Worm (Caenorhabditis elegans): ENCODE results near the gene emb-8.
A peak's percentile ranks its signal among the peaks of the same experiment; 100 is the strongest.

Gene emb-8

ce11 chrIII:5234312-5234711 is 34.8 kb upstream of the emb-8 start, which contains the start of gene mrps-26:
Gene mrps-26 (plus strand): TSS chrIII:5234612.
- TF ChIP-seq ztf-4 (tag; optimal IDR thresholded peaks at IDR 0.05) = no peak
- TF ChIP-seq ceh-82 (tag; optimal IDR thresholded peaks at IDR 0.05) = no peak
- TF ChIP-seq unc-39 (tag; optimal IDR thresholded peaks at IDR 0.05) = no peak
- no peak for TF ChIP-seq nhr-43 (tag; optimal IDR thresholded peaks at IDR 0.05; ENCODE audit: poor library complexity, severe bottlenecking)

- TF ChIP-seq pha-4 (tag; optimal IDR thresholded peaks at IDR 0.05) (peak; percentile 68), ztf-11 (tag; optimal IDR thresholded peaks at IDR 0.05) (no peak)
These were observed 33.7 kb upstream of the emb-8 start for ce11 chrIII:5233140-5233539.

ce11 chrIII:5230415-5230814 is 30.9 kb upstream of the emb-8 start, which contains the start of gene prmt-5:
Gene prmt-5 (plus strand): TSS chrIII:5230555.
- TF ChIP-seq nhr-12 (tag; optimal IDR thresholded peaks at IDR 0.05) = no peak
- TF ChIP-seq R02D3.7 (tag; optimal IDR thresholded peaks at IDR 0.05) = no peak
- TF ChIP-seq ama-1 (optimal IDR thresholded peaks at IDR 0.05) = peak; percentile 90
- TF ChIP-seq egl-5 (tag; optimal IDR thresholded peaks at IDR 0.05) = no peak
- no peak for TF ChIP-seq fkh-10 (GFP tag; optimal IDR thresholded peaks at IDR 0.05)
- TF ChIP-seq ztf-4 (tag; optimal IDR thresholded peaks at IDR 0.05) = no peak
- TF ChIP-seq zag-1 (tag; optimal IDR thresholded peaks at IDR 0.05) = no peak
- no peak for TF ChIP-seq sea-2 (GFP tag; optimal IDR thresholded peaks at IDR 0.05)
- TF ChIP-seq elt-3 (tag; optimal IDR thresholded peaks at IDR 0.05) = peak in 1 of 3 experiments; percentile 13
- TF ChIP-seq nhr-25 (tag; optimal IDR thresholded peaks at IDR 0.05) = peak; percentile 30
- TF ChIP-seq egl-27 (tag; optimal IDR thresholded peaks at IDR 0.05) = no peak
- peak; percentile 35 for TF ChIP-seq nhr-23 (tag; optimal IDR thresholded peaks at IDR 0.05)
- no peak for TF ChIP-seq fkh-2 (tag; optimal IDR thresholded peaks at IDR 0.05)
- peak; percentile 18 for TF ChIP-seq pqm-1 (tag; optimal IDR thresholded peaks at IDR 0.05)
- TF ChIP-seq ceh-82 (tag; optimal IDR thresholded peaks at IDR 0.05) = no peak
- TF ChIP-seq nhr-28 (tag; optimal IDR thresholded peaks at IDR 0.05) = no peak
- no peak for TF ChIP-seq skn-1 (tag; optimal IDR thresholded peaks at IDR 0.05)
- no peak for TF ChIP-seq unc-39 (tag; optimal IDR thresholded peaks at IDR 0.05)
- TF ChIP-seq nhr-67 (tag; optimal IDR thresholded peaks at IDR 0.05) = no peak
- no peak for TF ChIP-seq mdl-1 (tag; optimal IDR thresholded peaks at IDR 0.05)
- no peak for TF ChIP-seq nhr-237 (tag; optimal IDR thresholded peaks at IDR 0.05)
- TF ChIP-seq hmg-11 (tag; optimal IDR thresholded peaks at IDR 0.05) = no peak
- no peak for TF ChIP-seq tbx-2 (tag; optimal IDR thresholded peaks at IDR 0.05)
- TF ChIP-seq fos-1 (tag; optimal IDR thresholded peaks at IDR 0.05) = no peak
- TF ChIP-seq aly-2 (tag; optimal IDR thresholded peaks at IDR 0.05) = peak; percentile 76
- TF ChIP-seq elt-1 (tag; optimal IDR thresholded peaks at IDR 0.05) = no peak
- TF ChIP-seq lsy-12 (tag; optimal IDR thresholded peaks at IDR 0.05) = peak; percentile 81
- no peak for TF ChIP-seq ztf-11 (tag; optimal IDR thresholded peaks at IDR 0.05)
- TF ChIP-seq nhr-76 (tag; optimal IDR thresholded peaks at IDR 0.05) = no peak
- TF ChIP-seq lin-39 (tag; optimal IDR thresholded peaks at IDR 0.05) = no peak
- TF ChIP-seq mml-1 (tag; optimal IDR thresholded peaks at IDR 0.05) = no peak
- TF ChIP-seq nfya-1 (tag; optimal IDR thresholded peaks at IDR 0.05; ENCODE audit: insufficient read depth) = no peak
- peak; percentile 27 for TF ChIP-seq elt-2 (tag; optimal IDR thresholded peaks at IDR 0.05)
- TF ChIP-seq eor-1 (tag; optimal IDR thresholded peaks at IDR 0.05) = no peak
- no peak for TF ChIP-seq ceh-28 (tag; optimal IDR thresholded peaks at IDR 0.05)
- TF ChIP-seq daf-12 (tag; optimal IDR thresholded peaks at IDR 0.05) = no peak
- TF ChIP-seq nhr-77 (tag; optimal IDR thresholded peaks at IDR 0.05) = peak; percentile 22
- TF ChIP-seq snpc-4 (tag; optimal IDR thresholded peaks at IDR 0.05) = no peak
- TF ChIP-seq ceh-9 (tag; optimal IDR thresholded peaks at IDR 0.05) = no peak
- TF ChIP-seq nhr-43 (tag; optimal IDR thresholded peaks at IDR 0.05; ENCODE audit: poor library complexity, severe bottlenecking) = peak; percentile 73
- TF ChIP-seq nhr-11 (tag; optimal IDR thresholded peaks at IDR 0.05) = peak; percentile 17
- no peak for TF ChIP-seq lin-15B (tag; optimal IDR thresholded peaks at IDR 0.05)
- TF ChIP-seq ceh-16 (tag; optimal IDR thresholded peaks at IDR 0.05) = no peak
- no peak for TF ChIP-seq jun-1 (tag; optimal IDR thresholded peaks at IDR 0.05)
- TF ChIP-seq ZK546.5 (tag; optimal IDR thresholded peaks at IDR 0.05) = no peak
- TF ChIP-seq unc-62 (GFP tag; optimal IDR thresholded peaks at IDR 0.05) = no peak
- peak; percentile 13 for TF ChIP-seq pha-4 (tag; optimal IDR thresholded peaks at IDR 0.05)

Data from whole organism, L3 larva.